Fruit fly (Drosophila melanogaster) whole organism, embryonic: ENCODE data around the gene CG5909.

Experiments used
- Aef1 ChIP-seq: fragments of 200-800 bp; sonication (Bioruptor generic); IDR thresholded peaks from 3 replicates; pipeline ENCODE4 v1.3.6; 2022; ENCODE audit warnings: missing biosample characterization, missing genetic modification characterization
- Antp ChIP-seq: fragments of 200-800 bp; sonication (Bioruptor generic); optimal IDR thresholded peaks from 3 replicates; lab custom pipeline; 2016; ENCODE audit warnings: missing biosample characterization, missing genetic modification characterization
- B-H1 ChIP-seq: fragments of 200-800 bp; sonication (Bioruptor generic); IDR thresholded peaks from 3 replicates; pipeline ENCODE4 v1.3.6; 2022; ENCODE audit warnings: missing biosample characterization, missing genetic modification characterization
- CG10209 ChIP-seq: fragments of 200-800 bp; sonication (Bioruptor generic); optimal IDR thresholded peaks from 3 replicates; lab custom pipeline; 2017; ENCODE audit warnings: missing biosample characterization, mild to moderate bottlenecking, missing genetic modification characterization, missing genetic modification reagents
- CG11695 ChIP-seq: fragments of 200-800 bp; sonication (Bioruptor generic); IDR thresholded peaks from 3 replicates; pipeline ENCODE4 v1.3.6; 2022; ENCODE audit warnings: missing biosample characterization, missing genetic modification characterization
- CG12769 ChIP-seq: fragments of 200-800 bp; sonication (Bioruptor generic); optimal IDR thresholded peaks from 2 replicates; lab custom pipeline; 2019; ENCODE audit warnings: missing biosample characterization, mild to moderate bottlenecking, missing genetic modification characterization, moderate library complexity
- CG14050 ChIP-seq: fragments of 200-800 bp; sonication (Bioruptor generic); IDR thresholded peaks from 3 replicates; pipeline ENCODE4 v1.3.6; 2022; ENCODE audit warnings: missing biosample characterization, missing genetic modification characterization
- CG15073 ChIP-seq: fragments of 200-800 bp; sonication (Bioruptor generic); optimal IDR thresholded peaks from 2 replicates; lab custom pipeline; 2016; ENCODE audit warnings: missing biosample characterization, missing genetic modification characterization
- CG16863 ChIP-seq: fragments of 200-800 bp; sonication (Bioruptor generic); optimal IDR thresholded peaks from 3 replicates; lab custom pipeline; 2016; ENCODE audit warnings: missing biosample characterization, missing genetic modification characterization
- CG17359 ChIP-seq: fragments of 200-800 bp; sonication (Bioruptor generic); optimal IDR thresholded peaks from 3 replicates; lab custom pipeline; 2018; ENCODE audit warnings: missing biosample characterization, mild to moderate bottlenecking, missing genetic modification characterization, moderate library complexity
- CG17802 ChIP-seq: fragments of 200-800 bp; sonication (Bioruptor generic); optimal IDR thresholded peaks from 2 replicates; lab custom pipeline; 2018; ENCODE audit warnings: missing biosample characterization, mild to moderate bottlenecking, missing genetic modification characterization, moderate library complexity
- CG17829 ChIP-seq: fragments of 200-800 bp; optimal IDR thresholded peaks from 2 replicates; lab custom pipeline; 2019; ENCODE audit warnings: missing biosample characterization, mild to moderate bottlenecking, missing genetic modification characterization, moderate library complexity
- CG31224 ChIP-seq: fragments of 200-800 bp; sonication (Bioruptor generic); IDR thresholded peaks from 2 replicates; pipeline ENCODE4 v1.3.6; 2022; ENCODE audit warnings: missing biosample characterization, missing genetic modification characterization
- CG3407 ChIP-seq: fragments of 200-800 bp; sonication (Bioruptor generic); optimal IDR thresholded peaks from 2 replicates; lab custom pipeline; 2018; ENCODE audit warnings: missing biosample characterization, mild to moderate bottlenecking, missing genetic modification characterization
- CG6791 ChIP-seq: fragments of 200-800 bp; sonication (Bioruptor generic); IDR thresholded peaks from 3 replicates; pipeline ENCODE4 v1.3.6; 2022; ENCODE audit warnings: missing biosample characterization, missing genetic modification characterization; ENCODE audit not compliant: partially characterized antibody
- CG9215 ChIP-seq: fragments of 200-800 bp; sonication (Bioruptor generic); IDR thresholded peaks from 2 replicates; pipeline ENCODE4 v1.3.6; 2022; ENCODE audit warnings: missing biosample characterization, missing genetic modification characterization
- CG9797 ChIP-seq: fragments of 200-800 bp; sonication (Bioruptor generic); optimal IDR thresholded peaks from 3 replicates; lab custom pipeline; 2018; ENCODE audit warnings: missing biosample characterization, mild to moderate bottlenecking, missing genetic modification characterization
- Doc3 ChIP-seq: fragments of 200-800 bp; sonication (Bioruptor generic); IDR thresholded peaks from 3 replicates; pipeline ENCODE4 v1.3.6; 2022; ENCODE audit warnings: missing biosample characterization, missing genetic modification characterization; ENCODE audit not compliant: partially characterized antibody
- Dp ChIP-seq: fragments of 200-800 bp; sonication (Bioruptor generic); optimal IDR thresholded peaks from 2 replicates; lab custom pipeline; 2018; ENCODE audit warnings: missing biosample characterization, mild to moderate bottlenecking, missing genetic modification characterization, moderate library complexity
- Eip74EF ChIP-seq, 2 experiments: fragments of 200-800 bp in 1 of 2; fragments of >200 bp in 1 of 2; sonication (Bioruptor generic) in 1 of 2; optimal IDR thresholded peaks; 2 replicates each; lab custom pipeline; 2017 to 2019; ENCODE audit warnings: missing biosample characterization in 2 of 2, missing genetic modification characterization in 2 of 2, mild to moderate bottlenecking in 1 of 2, moderate library complexity in 1 of 2
- Hr78 ChIP-seq, 2 experiments: fragments of 200-800 bp in 1 of 2; fragments of >200 bp in 1 of 2; sonication (Bioruptor generic) in 1 of 2; optimal IDR thresholded peaks; 2 replicates each; lab custom pipeline; 2017 to 2019; ENCODE audit warnings: missing biosample characterization in 2 of 2, missing genetic modification characterization in 2 of 2, mild to moderate bottlenecking in 1 of 2, moderate library complexity in 1 of 2
- Med ChIP-seq: fragments of 200-800 bp; sonication (Bioruptor generic); peaks from one replicate; lab custom pipeline; 2016; ENCODE audit warnings: missing biosample characterization, missing genetic modification characterization, mild to moderate bottlenecking, inconsistent platforms, moderate library complexity
- Mrtf ChIP-seq: fragments of 200-800 bp; sonication (Bioruptor generic); IDR thresholded peaks from 3 replicates; pipeline ENCODE4 v1.3.6; 2022; ENCODE audit warnings: missing biosample characterization, missing genetic modification characterization
- Pdp1 ChIP-seq, 2 experiments: fragments of 200-800 bp; sonication (Bioruptor generic); optimal IDR thresholded peaks; 3 replicates each; lab custom pipeline; 2016; ENCODE audit warnings: missing biosample characterization in 2 of 2, missing genetic modification characterization in 2 of 2, mild to moderate bottlenecking in 1 of 2, moderate library complexity in 1 of 2
- Usf ChIP-seq: fragments of 200-800 bp; sonication (Bioruptor generic); optimal IDR thresholded peaks from 2 replicates; lab custom pipeline; 2017; ENCODE audit warnings: missing genotype, missing biosample characterization, missing genetic modification characterization
- abd-A ChIP-seq: fragments of 200-800 bp; sonication (Bioruptor generic); optimal IDR thresholded peaks from 3 replicates; lab custom pipeline; 2019; ENCODE audit warnings: missing biosample characterization, mild to moderate bottlenecking, missing genetic modification characterization, moderate library complexity
- bcd ChIP-seq: fragments of 200-800 bp; sonication (Bioruptor generic); optimal IDR thresholded peaks from 2 replicates; lab custom pipeline; 2017; ENCODE audit warnings: missing biosample characterization, mild to moderate bottlenecking, missing genetic modification characterization
- bsh ChIP-seq, 2 experiments: fragments of 200-800 bp; sonication (Bioruptor generic); optimal IDR thresholded peaks; 2 replicates each; lab custom pipeline; 2017 to 2018; ENCODE audit warnings: mild to moderate bottlenecking in 2 of 2, missing biosample characterization in 2 of 2, missing genetic modification characterization in 2 of 2, moderate library complexity in 1 of 2
- cato ChIP-seq: fragments of 200-800 bp; sonication (Bioruptor generic); optimal IDR thresholded peaks from 2 replicates; lab custom pipeline; 2016; ENCODE audit warnings: missing biosample characterization, missing genetic modification characterization, borderline replicate concordance
- chinmo ChIP-seq: fragments of 200-800 bp; sonication (Bioruptor generic); IDR thresholded peaks from 4 replicates; pipeline ENCODE4 v1.3.6; 2022; ENCODE audit warnings: missing biosample characterization, missing genetic modification characterization; ENCODE audit not compliant: partially characterized antibody
- dimm ChIP-seq: fragments of 200-800 bp; sonication (Bioruptor generic); IDR thresholded peaks from 2 replicates; pipeline ENCODE4 v1.3.6; 2022; ENCODE audit warnings: missing biosample characterization, missing genetic modification characterization
- eve ChIP-seq, 2 experiments: fragments of >200 bp; optimal IDR thresholded peaks; 2 replicates each; lab custom pipeline; 2017; ENCODE audit warnings: missing biosample characterization in 2 of 2, missing genetic modification characterization in 2 of 2
- fd102C ChIP-seq: fragments of 200-800 bp; sonication (Bioruptor generic); optimal IDR thresholded peaks from 2 replicates; lab custom pipeline; 2018; ENCODE audit warnings: missing biosample characterization, mild to moderate bottlenecking, missing genetic modification characterization, moderate library complexity
- fu2 ChIP-seq: fragments of 200-800 bp; sonication (Bioruptor generic); optimal IDR thresholded peaks from 2 replicates; lab custom pipeline; 2016; ENCODE audit warnings: missing biosample characterization, missing genetic modification characterization
- lab ChIP-seq: fragments of 200-800 bp; sonication (Bioruptor generic); optimal IDR thresholded peaks from 3 replicates; lab custom pipeline; 2017; ENCODE audit warnings: missing biosample characterization, missing genetic modification characterization, mild to moderate bottlenecking, moderate library complexity, missing genetic modification reagents
- onecut ChIP-seq: fragments of 200-800 bp; sonication (Bioruptor generic); IDR thresholded peaks from 2 replicates; pipeline ENCODE4 v1.3.6; 2022; ENCODE audit warnings: missing biosample characterization, missing genetic modification characterization
- pita ChIP-seq: fragments of 200-800 bp; sonication (Bioruptor generic); optimal IDR thresholded peaks from 2 replicates; lab custom pipeline; 2017; ENCODE audit warnings: missing biosample characterization, mild to moderate bottlenecking, missing genetic modification characterization
- prd ChIP-seq, 3 experiments: fragments of >200 bp in 2 of 3; fragments of 200-800 bp in 1 of 3; sonication (Bioruptor generic) in 1 of 3; optimal IDR thresholded peaks in 2 of 3; IDR thresholded peaks in 1 of 3; 2 replicates in 2 of 3; 3 replicates in 1 of 3; pipeline versions ENCODE4 v1.3.6 to Lab custom; 2017 to 2022; ENCODE audit warnings: missing biosample characterization in 1 of 3, missing genetic modification characterization in 1 of 3
- run ChIP-seq: fragments of 200-800 bp; sonication (Bioruptor generic); optimal IDR thresholded peaks from 3 replicates; lab custom pipeline; 2018; ENCODE audit warnings: missing biosample characterization, mild to moderate bottlenecking, missing genetic modification characterization
- sd ChIP-seq: fragments of 200-800 bp; sonication (Bioruptor generic); optimal IDR thresholded peaks from 3 replicates; lab custom pipeline; 2018; ENCODE audit warnings: missing biosample characterization, mild to moderate bottlenecking, missing genetic modification characterization, moderate library complexity
- shn ChIP-seq: fragments of 200-800 bp; sonication (Bioruptor generic); optimal IDR thresholded peaks from 3 replicates; lab custom pipeline; 2016; ENCODE audit warnings: missing biosample characterization, missing genetic modification characterization
- slbo ChIP-seq: fragments of 200-800 bp; sonication (Bioruptor generic); IDR thresholded peaks from 2 replicates; pipeline ENCODE4 v1.3.6; 2022; ENCODE audit warnings: missing biosample characterization, missing genetic modification characterization
- sr ChIP-seq: fragments of 200-800 bp; sonication (Bioruptor generic); IDR thresholded peaks from 3 replicates; pipeline ENCODE4 v1.3.6; 2022; ENCODE audit warnings: missing biosample characterization, missing genetic modification characterization
- unc-4 ChIP-seq: fragments of 200-800 bp; sonication (Bioruptor generic); IDR thresholded peaks from 2 replicates; pipeline ENCODE4 v1.3.6; 2022; ENCODE audit warnings: missing biosample characterization, missing genetic modification characterization; ENCODE audit not compliant: partially characterized antibody
- unpg ChIP-seq: fragments of 200-800 bp; sonication (Bioruptor generic); optimal IDR thresholded peaks from 3 replicates; lab custom pipeline; 2018; ENCODE audit warnings: missing biosample characterization, mild to moderate bottlenecking, missing genetic modification characterization, moderate library complexity
- vnd ChIP-seq: fragments of 200-800 bp; sonication (Bioruptor generic); IDR thresholded peaks from 3 replicates; pipeline ENCODE4 v1.3.6; 2022; ENCODE audit warnings: missing biosample characterization, missing genetic modification characterization; ENCODE audit not compliant: partially characterized antibody
- vvl ChIP-seq: fragments of 200-800 bp; sonication (Bioruptor generic); IDR thresholded peaks from 2 replicates; pipeline ENCODE4 v1.3.6; 2022; ENCODE audit warnings: missing biosample characterization, missing genetic modification characterization
- yki ChIP-seq: fragments of >200 bp; optimal IDR thresholded peaks from 3 replicates; lab custom pipeline; 2018

CG5909 gene

DNA sequence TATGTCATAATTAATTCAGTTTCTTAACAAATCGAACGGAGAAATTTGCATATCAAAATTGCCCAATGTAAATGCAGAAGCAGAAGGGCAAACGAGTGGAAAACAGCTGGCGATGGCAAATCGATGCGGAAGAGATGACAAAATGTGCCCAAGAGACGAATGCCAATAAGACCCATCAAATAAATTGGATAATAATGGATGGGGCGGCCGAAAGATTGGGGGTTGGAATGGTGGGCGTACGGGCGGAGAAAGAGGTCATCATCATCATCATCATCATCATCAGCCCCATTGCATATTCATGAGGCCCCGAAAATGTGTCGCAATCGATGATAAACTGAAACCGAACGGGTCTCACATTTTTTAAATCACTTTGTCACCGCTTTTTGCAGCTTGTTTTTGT, 27.0 kb upstream of the CG5909 start:
- TF ChIP-seq CG31224 (GFP tag; lab: Robert Waterston, UW), result no peak
- peak; percentile 21 for TF ChIP-seq onecut (GFP tag; lab: Robert Waterston, UW)
- no peak for TF ChIP-seq CG15073 (GFP tag; lab: Kevin White, UChicago)
- TF ChIP-seq CG10209 (GFP tag; lab: Kevin White, UChicago), result no peak
- no peak for TF ChIP-seq CG17829 (tag; lab: Kevin White, UChicago)
- TF ChIP-seq run (tag; lab: Kevin White, UChicago), result no peak
- no peak for TF ChIP-seq unc-4
- TF ChIP-seq Pdp1 (GFP tag; optimal IDR thresholded peaks at IDR 0.05; lab: Kevin White, UChicago), result peak in 1 of 2 experiments; percentile 20
- TF ChIP-seq prd (optimal IDR thresholded peaks at IDR 0.05; lab: Kevin White, UChicago), result no peak
- TF ChIP-seq prd (GFP tag; IDR thresholded peaks at IDR 0.05; lab: Robert Waterston, UW), result no peak
- peak; percentile 64 for TF ChIP-seq sd (tag; lab: Kevin White, UChicago)
- peak; percentile 48 for TF ChIP-seq CG12769 (tag; lab: Kevin White, UChicago)
- TF ChIP-seq abd-A (tag; lab: Kevin White, UChicago), result peak; percentile 88
- no peak for TF ChIP-seq fu2
- no peak for TF ChIP-seq CG16863 (GFP tag; lab: Kevin White, UChicago)
- peak in 1 of 2 experiments; percentile 76 for TF ChIP-seq Eip74EF (GFP tag; optimal IDR thresholded peaks at IDR 0.05; lab: Kevin White, UChicago)
- no peak for TF ChIP-seq Doc3 (GFP tag; lab: Robert Waterston, UW)
- TF ChIP-seq unpg (GFP tag; lab: Kevin White, UChicago), result no peak
- TF ChIP-seq CG9797 (GFP tag; lab: Kevin White, UChicago), result no peak
- TF ChIP-seq CG11695, result no peak
- peak; percentile 19 for TF ChIP-seq Med (GFP tag; lab: Kevin White, UChicago)
- no peak for TF ChIP-seq CG17359 (tag; lab: Kevin White, UChicago)
- TF ChIP-seq vvl, result peak; percentile 93
- no peak for TF ChIP-seq Aef1 (GFP tag; lab: Robert Waterston, UW)
- no peak for TF ChIP-seq CG9215 (GFP tag; lab: Robert Waterston, UW)
- TF ChIP-seq fd102C (GFP tag; lab: Kevin White, UChicago), result no peak
- TF ChIP-seq bcd (GFP tag; lab: Kevin White, UChicago), result no peak
- TF ChIP-seq sr (GFP tag; lab: Robert Waterston, UW), result peak; percentile 90
- TF ChIP-seq Usf (GFP tag; lab: Kevin White, UChicago), result no peak
- TF ChIP-seq chinmo, result 0 out of 4 replicates have a peak, but pooled peaks have one; percentile 74
- TF ChIP-seq CG17802 (tag; lab: Kevin White, UChicago), result no peak
- no peak for TF ChIP-seq B-H1 (GFP tag; lab: Robert Waterston, UW)
- no peak for TF ChIP-seq eve (GFP tag; optimal IDR thresholded peaks at IDR 0.05; lab: Kevin White, UChicago)

DNA sequence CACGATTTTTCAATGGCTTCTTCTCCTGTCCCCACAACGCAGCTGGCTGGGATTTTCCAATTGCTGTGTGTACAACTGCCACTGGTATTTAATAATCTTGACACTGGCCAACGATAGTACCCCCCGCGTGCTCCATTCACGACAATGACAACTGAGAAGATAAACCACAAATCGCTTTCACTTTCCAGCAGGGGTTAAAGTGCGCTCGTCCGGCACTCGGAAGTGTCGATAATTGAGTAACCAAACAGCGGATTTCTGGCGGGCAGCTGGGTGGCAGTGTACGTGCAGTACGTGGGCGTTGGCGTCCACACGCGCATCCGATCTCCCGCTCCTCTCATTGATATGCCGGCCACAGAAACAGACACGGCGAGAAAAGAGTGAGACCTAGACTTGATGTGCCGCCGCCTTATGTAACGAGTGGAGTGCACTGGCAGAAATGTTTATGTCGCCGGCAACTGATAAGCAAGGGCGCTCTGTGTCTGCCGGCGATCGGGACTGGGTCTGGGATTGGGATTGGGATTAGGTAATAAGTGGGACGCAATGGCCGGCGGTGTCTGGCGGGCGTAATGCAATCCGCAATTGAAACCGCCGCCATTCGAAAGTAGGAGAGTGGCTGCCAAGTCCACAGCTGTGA, 26.1 kb upstream of the CG5909 start:
- TF ChIP-seq shn (GFP tag; lab: Kevin White, UChicago) (no peak), Antp (GFP tag; lab: Kevin White, UChicago) (no peak), Mrtf (GFP tag; lab: Robert Waterston, UW) (no peak), bsh (GFP tag; optimal IDR thresholded peaks at IDR 0.05; lab: Kevin White, UChicago) (no peak), CG6791 (GFP tag; lab: Robert Waterston, UW) (no peak), dimm (GFP tag; lab: Robert Waterston, UW) (no peak), yki (lab: Kevin White, UChicago) (no peak), Hr78 (GFP tag; optimal IDR thresholded peaks at IDR 0.05; lab: Kevin White, UChicago) (peak in 1 of 2 experiments; percentile 92), sr (GFP tag; lab: Robert Waterston, UW) (peak; percentile 70), vnd (GFP tag; lab: Robert Waterston, UW) (no peak), cato (GFP tag; lab: Kevin White, UChicago) (no peak), slbo (GFP tag; lab: Robert Waterston, UW) (no peak), Aef1 (GFP tag; lab: Robert Waterston, UW) (no peak), CG14050 (GFP tag; lab: Robert Waterston, UW) (no peak), Pdp1 (GFP tag; optimal IDR thresholded peaks at IDR 0.05; lab: Kevin White, UChicago) (peak in 1 of 2 experiments; percentile 95), Dp (GFP tag; lab: Kevin White, UChicago) (no peak), CG3407 (GFP tag; lab: Kevin White, UChicago) (no peak), lab (GFP tag; lab: Kevin White, UChicago) (no peak), pita (GFP tag; lab: Kevin White, UChicago) (no peak)
